Worm (Caenorhabditis elegans): ENCODE data around the gene glb-29.

glb-29 gene

ce11 chrII:12054558-12054957, 45.7 kb downstream of the glb-29 start:
- TF ChIP-seq dve-1 (tag; optimal IDR thresholded peaks at IDR 0.05; ENCODE audit: insufficient read depth) (peak; percentile 15), mdl-1 (tag; optimal IDR thresholded peaks at IDR 0.05) (peak in 1 of 2 experiments; percentile 34), snpc-4 (tag; optimal IDR thresholded peaks at IDR 0.05) (no peak), T26A8.4 (GFP tag; IDR thresholded peaks at IDR 0.05) (no peak), set-16 (GFP tag; IDR thresholded peaks at IDR 0.05) (no peak), lin-15B (tag; optimal IDR thresholded peaks at IDR 0.05) (no peak), attf-4 (tag; optimal IDR thresholded peaks at IDR 0.05) (no peak), hif-1 (tag; optimal IDR thresholded peaks at IDR 0.05) (peak in 1 of 2 experiments; percentile 10), lir-3 (tag; optimal IDR thresholded peaks at IDR 0.05) (no peak), aha-1 (tag) (peak; percentile 66), D1046.2 (GFP tag; IDR thresholded peaks at IDR 0.05) (0 out of 2 replicates have a peak, but pooled peaks have one; percentile 6), F10B5.3 (tag; optimal IDR thresholded peaks at IDR 0.05) (no peak), daf-8 (GFP tag; IDR thresholded peaks at IDR 0.05) (no peak), tra-1 (GFP tag; IDR thresholded peaks at IDR 0.05) (no peak), egl-43 (GFP tag; IDR thresholded peaks at IDR 0.05) (no peak), hlh-11 (tag; optimal IDR thresholded peaks at IDR 0.05) (peak; percentile 19), R02D3.7 (tag; optimal IDR thresholded peaks at IDR 0.05) (no peak), gei-8 (GFP tag; optimal IDR thresholded peaks at IDR 0.05) (no peak), sdz-12 (GFP tag; optimal IDR thresholded peaks at IDR 0.05) (no peak), nhr-25 (tag; optimal IDR thresholded peaks at IDR 0.05; ENCODE audit: borderline replicate concordance, insufficient read depth) (peak; percentile 19)

- TF ChIP-seq unc-62 (GFP tag; optimal IDR thresholded peaks at IDR 0.05 in 1 of 2) = peak in 1 of 2 experiments; percentile 36
- TF ChIP-seq unc-62 (tag; optimal IDR thresholded peaks at IDR 0.05) = no peak
- peak; percentile 6; the same call in 1 of the 2 replicates for TF ChIP-seq zfp-3 (GFP tag; conservative IDR thresholded peaks at IDR 0.05)
- TF ChIP-seq F26F4.8 (GFP tag; conservative IDR thresholded peaks at IDR 0.05) = no peak
- no peak for TF ChIP-seq nhr-11 (tag; optimal IDR thresholded peaks at IDR 0.05)
- peak; percentile 68; the same call in 1 of the 2 replicates for TF ChIP-seq set-16 (GFP tag; IDR thresholded peaks at IDR 0.05)
- no peak for TF ChIP-seq unc-39 (tag; optimal IDR thresholded peaks at IDR 0.05)
- no peak for TF ChIP-seq ceh-20 (GFP tag; IDR thresholded peaks at IDR 0.05)
- TF ChIP-seq ctbp-1 (GFP tag; IDR thresholded peaks at IDR 0.05) = no peak
These were observed 46.7 kb downstream of the glb-29 start for ce11 chrII:12055408-12056140.

ce11 chrII:12056801-12057200, 47.9 kb downstream of the glb-29 start:
- TF ChIP-seq dmd-9 (GFP tag; IDR thresholded peaks at IDR 0.05) = 0 out of 2 replicates have a peak, but pooled peaks have one; percentile 35
- TF ChIP-seq mdt-29 (GFP tag; IDR thresholded peaks at IDR 0.05) = 0 out of 2 replicates have a peak, but pooled peaks have one; percentile 52
- 0 out of 2 replicates have a peak, but pooled peaks have one; percentile 19 for TF ChIP-seq ceh-20 (GFP tag; IDR thresholded peaks at IDR 0.05)
- 0 out of 2 replicates have a peak, but pooled peaks have one; percentile 15 for TF ChIP-seq tra-1 (GFP tag; IDR thresholded peaks at IDR 0.05)
- peak; percentile 89; the same call in 1 of the 2 replicates for TF ChIP-seq D1046.2 (GFP tag; IDR thresholded peaks at IDR 0.05)
- TF ChIP-seq nhr-42 (GFP tag; IDR thresholded peaks at IDR 0.05) = 0 out of 2 replicates have a peak, but pooled peaks have one; percentile 46
- peak; percentile 58; the same call in 1 of the 2 replicates for TF ChIP-seq egl-43 (GFP tag; IDR thresholded peaks at IDR 0.05)
- peak; percentile 56; the same call in 1 of the 2 replicates for TF ChIP-seq T26A8.4 (GFP tag; IDR thresholded peaks at IDR 0.05)
- TF ChIP-seq dmd-6 (GFP tag; IDR thresholded peaks at IDR 0.05) = peak; percentile 8; the same call in 1 of the 2 replicates

ce11 chrII:12058298-12058697, 49.4 kb downstream of the glb-29 start:
- TF ChIP-seq ceh-20 (GFP tag; IDR thresholded peaks at IDR 0.05) (peak; percentile 20; the same call in 1 of the 2 replicates), mdt-29 (GFP tag; IDR thresholded peaks at IDR 0.05) (0 out of 2 replicates have a peak, but pooled peaks have one; percentile 13), duxl-1 (tag; optimal IDR thresholded peaks at IDR 0.05; ENCODE audit: poor library complexity) (peak; percentile 24), lim-7 (GFP tag; IDR thresholded peaks at IDR 0.05) (no peak), unc-62 (GFP tag; optimal IDR thresholded peaks at IDR 0.05 in 1 of 2) (no peak), unc-62 (tag; optimal IDR thresholded peaks at IDR 0.05) (no peak), aha-1 (tag) (peak; percentile 52), zfp-3 (GFP tag; conservative IDR thresholded peaks at IDR 0.05) (0 out of 2 replicates have a peak, but pooled peaks have one; percentile 30)

All from whole organism, L4 larva.